Fruit fly (Drosophila melanogaster): ENCODE results near the gene CG4592.

DNA sequence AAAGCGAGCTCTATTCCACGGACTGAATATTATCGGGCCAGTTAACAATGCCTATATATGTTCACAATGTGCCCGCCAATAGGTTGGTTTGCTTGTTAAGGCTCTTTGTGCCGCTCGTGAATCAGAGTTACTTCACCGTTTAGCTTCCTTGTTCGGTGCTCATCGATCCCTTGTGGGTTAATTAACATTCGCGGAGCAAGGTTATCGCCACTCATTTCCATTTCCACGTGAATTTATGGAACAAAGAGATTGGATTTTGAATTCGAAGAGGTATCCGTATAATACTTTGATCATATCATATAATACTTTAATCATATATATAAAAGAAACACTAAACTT is 27.1 kb downstream of the CG4592 start:
- TF ChIP-seq h (optimal IDR thresholded peaks at IDR 0.05), result no peak
- TF ChIP-seq Myc (optimal IDR thresholded peaks at IDR 0.05), result no peak
- no peak for TF ChIP-seq insv (optimal IDR thresholded peaks at IDR 0.05)
- TF ChIP-seq psq (optimal IDR thresholded peaks at IDR 0.05), result no peak

Data from Kc167 (cell line).